Fruit fly (Drosophila melanogaster) whole organism, wandering third instar larva: ENCODE measurements around the gene CG13002.

Experiments
- Abd-B ChIP-seq: fragments of >200 bp; optimal IDR thresholded peaks from 2 replicates; lab custom pipeline; 2017; ENCODE audit warnings: missing biosample characterization, missing genetic modification characterization
- CG32264 ChIP-seq: fragments of 200-800 bp; sonication (Bioruptor generic); optimal IDR thresholded peaks from 2 replicates; lab custom pipeline; 2016; ENCODE audit warnings: missing biosample characterization, missing genetic modification characterization
- CG9705 ChIP-seq: fragments of 200-800 bp; sonication (Bioruptor generic); optimal IDR thresholded peaks from 2 replicates; lab custom pipeline; 2018; ENCODE audit warnings: missing biosample characterization, mild to moderate bottlenecking, missing genetic modification characterization
- Dif ChIP-seq: fragments of 200-275, 200-300 bp; sonication (Bioruptor generic); optimal IDR thresholded peaks from 2 replicates; lab custom pipeline; 2018; ENCODE audit warnings: missing biosample characterization, missing genetic modification characterization; ENCODE audit not compliant: partially characterized antibody
- GATAd ChIP-seq: sonication (Bioruptor generic); optimal IDR thresholded peaks from 2 replicates; lab custom pipeline; 2016; ENCODE audit warnings: missing biosample characterization, missing genetic modification characterization
- HLH106 ChIP-seq: fragments of 200-800 bp; optimal IDR thresholded peaks from 3 replicates; lab custom pipeline; 2019; ENCODE audit warnings: missing biosample characterization, mild to moderate bottlenecking, missing genetic modification characterization, moderate library complexity
- Hnf4 ChIP-seq: fragments of 200-800 bp; sonication (Bioruptor generic); optimal IDR thresholded peaks from 2 replicates; lab custom pipeline; 2016; ENCODE audit warnings: missing biosample characterization, mild to moderate bottlenecking, missing genetic modification characterization
- Hr78 ChIP-seq: fragments of >200 bp; optimal IDR thresholded peaks from 2 replicates; lab custom pipeline; 2017; ENCODE audit warnings: missing biosample characterization, missing genetic modification characterization
- Hr83 ChIP-seq: fragments of 200-300 bp; sonication (Bioruptor generic); optimal IDR thresholded peaks from 2 replicates; lab custom pipeline; 2016; ENCODE audit warnings: missing biosample characterization, mild to moderate bottlenecking, missing genetic modification characterization, moderate library complexity; ENCODE audit not compliant: poor library complexity, severe bottlenecking
- Mio ChIP-seq: sonication (Bioruptor generic); optimal IDR thresholded peaks from 2 replicates; lab custom pipeline; 2016; ENCODE audit warnings: missing biosample characterization, missing genetic modification characterization
- Myc ChIP-seq: fragments of >200 bp; optimal IDR thresholded peaks from 2 replicates; lab custom pipeline; 2017
- N ChIP-seq: fragments of >200 bp; optimal IDR thresholded peaks from 2 replicates; lab custom pipeline; 2018; ENCODE audit warnings: missing biosample characterization, missing external identifiers, missing genetic modification characterization
- OdsH ChIP-seq: fragments of 200-800 bp; sonication (Bioruptor generic); optimal IDR thresholded peaks from 2 replicates; lab custom pipeline; 2016; ENCODE audit warnings: missing biosample characterization, mild to moderate bottlenecking, missing genetic modification characterization
- Rel ChIP-seq, 2 experiments: fragments of 200-800 bp; sonication (Bioruptor generic) in 1 of 2; optimal IDR thresholded peaks; 2 replicates in 1 of 2; 3 replicates in 1 of 2; lab custom pipeline; 2016 to 2019; ENCODE audit warnings: mild to moderate bottlenecking in 2 of 2, missing biosample characterization in 2 of 2, missing genetic modification characterization in 2 of 2, moderate library complexity in 1 of 2
- Sp1 ChIP-seq: fragments of 200-800 bp; sonication (Bioruptor generic); optimal IDR thresholded peaks from 3 replicates; lab custom pipeline; 2019; ENCODE audit warnings: missing biosample characterization, mild to moderate bottlenecking, missing genetic modification characterization, moderate library complexity
- Vsx2 ChIP-seq: fragments of 200-300, 225-300 bp; sonication (Bioruptor generic); optimal IDR thresholded peaks from 2 replicates; lab custom pipeline; 2018; ENCODE audit warnings: missing biosample characterization, missing genetic modification characterization; ENCODE audit not compliant: partially characterized antibody
- br ChIP-seq: fragments of 200-800 bp; sonication (Bioruptor generic); optimal IDR thresholded peaks from 2 replicates; lab custom pipeline; 2016; ENCODE audit warnings: missing biosample characterization, missing genetic modification characterization
- brk ChIP-seq: fragments of 200-800 bp; sonication (Bioruptor generic); optimal IDR thresholded peaks from 2 replicates; lab custom pipeline; 2016; ENCODE audit warnings: missing biosample characterization, mild to moderate bottlenecking, missing genetic modification characterization
- dl ChIP-seq, 2 experiments: fragments of 175-275, 200-275 bp in 1 of 2; fragments of 200-275 bp in 1 of 2; sonication (Bioruptor generic); optimal IDR thresholded peaks; lab custom pipeline; 2018; ENCODE audit warnings: mild to moderate bottlenecking in 2 of 2, missing biosample characterization in 2 of 2, missing genetic modification characterization in 2 of 2, moderate library complexity in 2 of 2; ENCODE audit not compliant: partially characterized antibody in 2 of 2, insufficient read depth in 1 of 2
- dmrt93B ChIP-seq: fragments of 200-800 bp; sonication (Bioruptor generic); optimal IDR thresholded peaks from 2 replicates; lab custom pipeline; 2018; ENCODE audit warnings: missing biosample characterization, mild to moderate bottlenecking, missing genetic modification characterization
- ey ChIP-seq: fragments of 200-800 bp; sonication (Bioruptor generic); optimal IDR thresholded peaks from 2 replicates; lab custom pipeline; 2016; ENCODE audit warnings: missing biosample characterization, missing genetic modification characterization
- foxo ChIP-seq, 2 experiments: fragments of 200-800 bp; sonication (Bioruptor generic); optimal IDR thresholded peaks; 2 replicates in 1 of 2; 3 replicates in 1 of 2; lab custom pipeline; 2016 to 2017; ENCODE audit warnings: missing biosample characterization in 2 of 2, missing genetic modification characterization in 2 of 2
- fru ChIP-seq: fragments of 200-800 bp; sonication (Bioruptor generic); optimal IDR thresholded peaks from 3 replicates; lab custom pipeline; 2016; ENCODE audit warnings: missing biosample characterization, mild to moderate bottlenecking, missing genetic modification characterization
- h ChIP-seq: fragments of 200-800 bp; sonication (Bioruptor generic); optimal IDR thresholded peaks from 3 replicates; lab custom pipeline; 2016; ENCODE audit warnings: missing biosample characterization, mild to moderate bottlenecking, missing genetic modification characterization
- jim ChIP-seq: fragments of 175-275, 200-325 bp; sonication (Bioruptor generic); optimal IDR thresholded peaks from 2 replicates; lab custom pipeline; 2016; ENCODE audit warnings: missing biosample characterization, mild to moderate bottlenecking, missing genetic modification characterization
- psq ChIP-seq: fragments of 200-800 bp; sonication (Bioruptor generic); optimal IDR thresholded peaks from 3 replicates; lab custom pipeline; 2017; ENCODE audit warnings: missing biosample characterization, mild to moderate bottlenecking, missing genetic modification characterization, moderate library complexity
- rgr ChIP-seq: fragments of 200-800 bp; sonication (Bioruptor generic); optimal IDR thresholded peaks from 3 replicates; lab custom pipeline; 2016; ENCODE audit warnings: missing biosample characterization, mild to moderate bottlenecking, missing genetic modification characterization
- sage ChIP-seq: fragments of 200-800 bp; sonication (Bioruptor generic); optimal IDR thresholded peaks from 2 replicates; lab custom pipeline; 2016; ENCODE audit warnings: missing biosample characterization, mild to moderate bottlenecking, missing genetic modification characterization
- sv ChIP-seq: fragments of 200-800 bp; sonication (Bioruptor generic); optimal IDR thresholded peaks from 3 replicates; lab custom pipeline; 2016; ENCODE audit warnings: missing biosample characterization, missing genetic modification characterization
- tai ChIP-seq: sonication (Bioruptor generic); optimal IDR thresholded peaks from 2 replicates; lab custom pipeline; 2016; ENCODE audit warnings: missing biosample characterization, missing genetic modification characterization
- usp ChIP-seq: fragments of >200 bp; optimal IDR thresholded peaks from 2 replicates; lab custom pipeline; 2017; ENCODE audit warnings: missing biosample characterization, missing genetic modification characterization
- woc ChIP-seq: sonication (Bioruptor generic); optimal IDR thresholded peaks from 2 replicates; lab custom pipeline; 2016; ENCODE audit warnings: missing biosample characterization, mild to moderate bottlenecking, missing genetic modification characterization

The CG13002 gene

dm6 chrX:16923503-16923902, 33.9 kb downstream of the CG13002 start:
- no peak for TF ChIP-seq Abd-B (GFP tag; lab: Kevin White, UChicago)
- peak; percentile 6 for TF ChIP-seq OdsH (GFP tag; lab: Kevin White, UChicago)
- no peak for TF ChIP-seq Hr78
- peak; percentile 23 for TF ChIP-seq rgr (GFP tag; lab: Kevin White, UChicago)
- TF ChIP-seq Rel (GFP tag; optimal IDR thresholded peaks at IDR 0.05; lab: Kevin White, UChicago), result no peak
- TF ChIP-seq Rel (tag; optimal IDR thresholded peaks at IDR 0.05; lab: Kevin White, UChicago), result no peak
- TF ChIP-seq h (GFP tag; lab: Kevin White, UChicago), result peak; percentile 15
- peak; percentile 1 for TF ChIP-seq ey (GFP tag; lab: Kevin White, UChicago)
- no peak for TF ChIP-seq dmrt93B (GFP tag; lab: Kevin White, UChicago)
- peak; percentile 6 for TF ChIP-seq psq

DNA sequence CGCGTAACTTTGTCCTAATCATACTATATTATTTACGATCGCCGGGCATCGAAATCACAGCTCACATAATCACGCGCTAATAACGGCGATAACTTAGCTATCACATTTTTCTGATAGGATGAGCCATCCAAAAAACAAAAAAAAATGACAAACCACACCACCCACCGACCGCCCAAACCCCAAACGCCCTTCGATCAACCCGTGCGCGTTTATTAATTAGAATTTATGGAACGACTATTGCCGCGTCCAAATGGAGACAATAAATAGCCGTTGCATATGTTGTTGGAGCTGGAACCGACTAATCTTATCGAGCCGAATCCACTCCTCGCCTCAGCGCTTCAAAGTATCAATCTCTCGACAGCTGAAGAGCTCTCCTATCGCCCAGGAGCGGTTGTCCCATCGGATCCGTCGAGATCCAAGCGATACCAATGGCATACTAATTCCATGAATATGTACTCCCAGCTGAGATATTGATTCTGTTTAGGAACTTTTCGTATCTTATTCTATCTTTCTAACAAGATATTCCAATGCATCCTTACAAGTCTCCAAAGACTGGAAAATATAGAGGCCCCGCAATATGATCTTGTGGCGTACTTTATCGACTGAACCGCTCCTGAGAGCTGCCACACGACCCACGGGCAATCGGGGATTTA, 34.6 kb downstream of the CG13002 start:
- no peak for TF ChIP-seq jim (GFP tag; lab: Kevin White, UChicago)
- no peak for TF ChIP-seq woc (GFP tag; lab: Kevin White, UChicago)
- TF ChIP-seq Sp1 (GFP tag; lab: Kevin White, UChicago), result no peak
- no peak for TF ChIP-seq rgr (GFP tag; lab: Kevin White, UChicago)
- TF ChIP-seq dl (GFP tag; optimal IDR thresholded peaks at IDR 0.05; lab: Kevin White, UChicago; ENCODE audit: insufficient read depth in 1 of 2, partially characterized antibody in 2 of 2), result no peak
- no peak for TF ChIP-seq br
- TF ChIP-seq sv (GFP tag; lab: Kevin White, UChicago), result no peak
- TF ChIP-seq tai (GFP tag; lab: Kevin White, UChicago), result no peak
- no peak for TF ChIP-seq OdsH (GFP tag; lab: Kevin White, UChicago)
- no peak for TF ChIP-seq N (GFP tag; lab: Kevin White, UChicago)
- TF ChIP-seq Mio (GFP tag; lab: Kevin White, UChicago), result no peak
- no peak for TF ChIP-seq Vsx2
- no peak for TF ChIP-seq Myc (lab: Kevin White, UChicago)
- TF ChIP-seq Abd-B (GFP tag; lab: Kevin White, UChicago), result no peak
- no peak for TF ChIP-seq Hr83 (GFP tag; lab: Kevin White, UChicago)
- TF ChIP-seq fru, result peak; percentile 6
- TF ChIP-seq Rel (GFP tag; optimal IDR thresholded peaks at IDR 0.05; lab: Kevin White, UChicago), result no peak
- TF ChIP-seq Rel (tag; optimal IDR thresholded peaks at IDR 0.05; lab: Kevin White, UChicago), result peak; percentile 28
- TF ChIP-seq HLH106 (tag; lab: Kevin White, UChicago), result peak; percentile 31
- no peak for TF ChIP-seq usp (GFP tag; lab: Kevin White, UChicago)
- peak in 1 of 2 experiments; percentile 10 for TF ChIP-seq foxo (GFP tag; optimal IDR thresholded peaks at IDR 0.05; lab: Kevin White, UChicago)
- TF ChIP-seq GATAd (GFP tag; lab: Kevin White, UChicago), result no peak
- no peak for TF ChIP-seq CG9705 (GFP tag; lab: Kevin White, UChicago)
- no peak for TF ChIP-seq brk (GFP tag; lab: Kevin White, UChicago)
- peak; percentile 83 for TF ChIP-seq h (GFP tag; lab: Kevin White, UChicago)
- no peak for TF ChIP-seq dmrt93B (GFP tag; lab: Kevin White, UChicago)
- no peak for TF ChIP-seq psq
- TF ChIP-seq CG32264 (GFP tag; lab: Kevin White, UChicago), result no peak
- TF ChIP-seq Hnf4, result no peak
- no peak for TF ChIP-seq sage (GFP tag; lab: Kevin White, UChicago)

DNA sequence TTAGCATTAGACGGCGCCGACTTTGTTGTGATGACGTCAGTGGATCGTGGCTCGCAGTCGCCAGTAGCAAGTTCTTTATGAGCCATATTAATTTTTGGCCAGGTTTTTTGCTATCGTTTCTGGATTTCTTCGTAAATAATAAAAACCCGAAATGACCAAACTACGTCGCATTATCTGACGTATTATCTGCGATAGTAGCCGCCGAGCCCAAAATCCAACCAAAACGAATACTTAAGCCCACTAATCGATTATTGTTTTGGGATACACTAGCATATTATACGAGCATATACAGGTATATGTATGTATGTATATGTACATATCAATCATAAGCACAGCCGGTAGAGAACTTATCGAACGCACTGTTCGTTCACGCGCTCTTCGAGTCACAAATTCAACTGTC, 37.1 kb downstream of the CG13002 start:
- TF ChIP-seq CG9705 (GFP tag; lab: Kevin White, UChicago), result no peak
- no peak for TF ChIP-seq h (GFP tag; lab: Kevin White, UChicago)
- no peak for TF ChIP-seq Dif
- no peak for TF ChIP-seq woc (GFP tag; lab: Kevin White, UChicago)
- TF ChIP-seq rgr (GFP tag; lab: Kevin White, UChicago), result no peak
- TF ChIP-seq, all 38 proteins: peak for 0
